Fruit fly (Drosophila melanogaster): ENCODE results near the gene IntS14.

DNA sequence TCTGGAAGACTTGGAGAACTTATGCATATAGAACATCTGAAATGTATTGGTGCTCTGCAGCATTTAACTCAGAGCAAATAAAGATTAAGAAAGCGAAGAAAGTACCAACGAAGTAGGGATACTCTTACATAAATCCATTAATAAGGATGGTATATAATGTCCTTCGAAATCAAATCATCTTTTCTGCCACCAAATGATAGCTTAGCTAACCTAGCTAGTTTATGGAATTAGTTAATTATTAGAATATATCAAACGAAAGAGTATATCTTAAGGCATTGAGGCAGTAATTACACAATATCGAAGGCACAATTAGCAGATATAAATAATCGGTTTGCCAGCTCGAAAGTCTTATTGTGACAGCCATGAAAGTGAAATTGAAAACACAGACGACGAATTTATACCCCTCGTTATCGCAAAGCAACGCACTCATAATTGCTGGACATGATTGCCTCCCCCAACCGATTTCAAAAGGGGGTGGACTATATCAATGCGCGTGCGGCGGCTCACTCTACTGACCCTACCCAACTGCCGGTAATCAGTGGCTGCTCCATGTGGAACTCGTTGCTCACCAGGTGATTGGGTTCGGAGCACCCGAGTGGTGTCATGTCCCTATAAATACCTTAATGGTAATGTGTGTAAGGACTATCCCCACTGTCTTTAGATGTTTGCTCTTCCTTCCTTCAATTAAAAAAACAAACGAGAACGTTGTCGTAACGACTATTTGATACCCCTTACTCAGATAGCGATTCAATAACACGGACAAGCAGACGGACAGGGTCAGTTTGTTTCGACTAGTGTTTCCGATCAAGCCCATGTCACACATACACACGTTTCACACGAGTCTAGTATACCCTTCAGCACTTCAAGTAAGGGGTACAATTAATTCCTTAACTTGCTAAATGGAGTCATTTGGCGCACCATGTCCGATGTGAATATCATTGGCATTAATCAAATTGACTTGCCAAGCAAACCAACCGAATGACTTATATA lies 19.6 kb upstream of the IntS14 start:
- TF ChIP-seq br (GFP tag; optimal IDR thresholded peaks at IDR 0.05): peak; percentile 89
- peak; percentile 92 for TF ChIP-seq OdsH (GFP tag; optimal IDR thresholded peaks at IDR 0.05)
- no peak for TF ChIP-seq usp (GFP tag; optimal IDR thresholded peaks at IDR 0.05)
- no peak for TF ChIP-seq Abd-B (GFP tag; optimal IDR thresholded peaks at IDR 0.05)
- TF ChIP-seq Mio (GFP tag; optimal IDR thresholded peaks at IDR 0.05): peak; percentile 55
- no peak for TF ChIP-seq pan (optimal IDR thresholded peaks at IDR 0.05)

Measured in whole organism, wandering third instar larva.